Worm (Caenorhabditis elegans) whole organism, young adult: ENCODE results near the gene T07C12.10.
A peak's percentile ranks its signal among the peaks of the same experiment; 100 is the strongest.
"Not testable (repeated sequence)": the region's sequence is repeated elsewhere in the genome, so short reads cannot be mapped to it uniquely, and the experiment has no call there.

Experiments used
- B0019.2 ChIP-seq: fragments of 200-800 bp; sonication (Bioruptor generic); conservative IDR thresholded peaks from 2 replicates; pipeline ENCODE4 v1.3.6; 2022; ENCODE audit warnings: missing genetic modification reagents, missing genetic modification characterization, missing compliant biosample characterization
- F39B2.1 ChIP-seq: fragments of 200-800 bp; sonication (Bioruptor generic); IDR thresholded peaks from 2 replicates; pipeline ENCODE4 v1.3.6; 2022; ENCODE audit warnings: missing genetic modification reagents, missing genetic modification characterization, missing compliant biosample characterization
- F52B5.7 ChIP-seq: sonication (generic microtip); optimal IDR thresholded peaks from 2 replicates; lab custom pipeline; 2016; ENCODE audit warnings: mild to moderate bottlenecking, missing genetic modification characterization, missing compliant biosample characterization
- F57C9.4 ChIP-seq: sonication (generic microtip); optimal IDR thresholded peaks from 2 replicates; lab custom pipeline; 2017; ENCODE audit warnings: mild to moderate bottlenecking, missing genetic modification characterization, missing compliant biosample characterization
- T07F8.4 ChIP-seq: sonication (generic microtip); optimal IDR thresholded peaks from 2 replicates; lab custom pipeline; 2016; ENCODE audit warnings: mild to moderate bottlenecking, missing genetic modification characterization, moderate library complexity, missing compliant biosample characterization
- T26A5.8 ChIP-seq: sonication (generic microtip); optimal IDR thresholded peaks from 2 replicates; lab custom pipeline; 2016; ENCODE audit warnings: missing genetic modification characterization, missing compliant biosample characterization
- Y53F4B.3 ChIP-seq: fragments of 200-800 bp; sonication (Bioruptor generic); IDR thresholded peaks from 2 replicates; pipeline ENCODE4 v1.3.6; 2022; ENCODE audit warnings: missing genetic modification reagents, missing genetic modification characterization, missing compliant biosample characterization
- Y79H2A.3 ChIP-seq: fragments of 200-800 bp; sonication (Bioruptor generic); conservative IDR thresholded peaks from 2 replicates; pipeline ENCODE4 v1.3.6; 2022; ENCODE audit warnings: missing genetic modification reagents, missing genetic modification characterization, missing compliant biosample characterization
- Y95B8A.8 ChIP-seq: fragments of 200-800 bp; sonication (Bioruptor generic); IDR thresholded peaks from 2 replicates; pipeline ENCODE4 v1.3.6; 2022; ENCODE audit warnings: missing genetic modification reagents, missing genetic modification characterization, missing compliant biosample characterization
- aptf-3 ChIP-seq: fragments of 200-800 bp; sonication (Bioruptor generic); IDR thresholded peaks from 2 replicates; pipeline ENCODE4 v1.3.6; 2022; ENCODE audit warnings: missing genetic modification characterization, missing compliant biosample characterization
- attf-3 ChIP-seq: fragments of 200-800 bp; sonication (Bioruptor generic); conservative IDR thresholded peaks from 2 replicates; pipeline ENCODE4 v1.3.6; 2022; ENCODE audit warnings: missing genetic modification reagents, missing genetic modification characterization, missing compliant biosample characterization
- attf-5 ChIP-seq: fragments of 200-800 bp; sonication (Bioruptor generic); optimal IDR thresholded peaks from 2 replicates; lab custom pipeline; 2018; ENCODE audit warnings: mild to moderate bottlenecking, missing genetic modification characterization, missing compliant biosample characterization
- attf-6 ChIP-seq: fragments of 200-800 bp; sonication (Bioruptor generic); IDR thresholded peaks from 2 replicates; pipeline ENCODE4 v1.3.6; 2022; ENCODE audit warnings: missing genetic modification reagents, missing genetic modification characterization, missing compliant biosample characterization
- cebp-1 ChIP-seq, 2 experiments: fragments of 200-800 bp in 1 of 2; sonication (Bioruptor generic) in 1 of 2; sonication (generic microtip) in 1 of 2; IDR thresholded peaks in 1 of 2; optimal IDR thresholded peaks in 1 of 2; 2 replicates each; pipeline versions ENCODE4 v1.3.6 to Lab custom; 2017 to 2022; ENCODE audit warnings: missing compliant biosample characterization in 2 of 2, missing genetic modification characterization in 2 of 2, mild to moderate bottlenecking in 1 of 2, missing genetic modification reagents in 1 of 2, moderate library complexity in 1 of 2
- ceh-100 ChIP-seq: fragments of 200-800 bp; sonication (Bioruptor generic); IDR thresholded peaks from 2 replicates; pipeline ENCODE4 v1.3.6; 2022; ENCODE audit warnings: missing genetic modification reagents, missing genetic modification characterization, missing compliant biosample characterization
- ceh-58 ChIP-seq: fragments of 200-800 bp; sonication (Bioruptor generic); IDR thresholded peaks from 2 replicates; pipeline ENCODE4 v1.3.6; 2022; ENCODE audit warnings: missing genetic modification characterization, missing compliant biosample characterization
- chd-7 ChIP-seq: sonication (generic microtip); optimal IDR thresholded peaks from 2 replicates; lab custom pipeline; 2016; ENCODE audit warnings: mild to moderate bottlenecking, missing genetic modification characterization, moderate library complexity, missing compliant biosample characterization
- die-1 ChIP-seq: sonication (generic microtip); optimal IDR thresholded peaks from 2 replicates; lab custom pipeline; 2016; ENCODE audit warnings: missing genotype, mild to moderate bottlenecking, missing genetic modification characterization, missing compliant biosample characterization
- dox-1 ChIP-seq: fragments of 200-800 bp; sonication (Bioruptor generic); IDR thresholded peaks from 2 replicates; pipeline ENCODE4 v1.3.6; 2022; ENCODE audit warnings: missing genetic modification reagents, missing genetic modification characterization, missing compliant biosample characterization
- egrh-3 ChIP-seq: fragments of 200-800 bp; sonication (Bioruptor generic); IDR thresholded peaks from 2 replicates; pipeline ENCODE4 v1.3.6; 2022; ENCODE audit warnings: missing genetic modification reagents, missing genetic modification characterization, missing compliant biosample characterization
- ekl-4 ChIP-seq: fragments of 200-800 bp; sonication (Bioruptor generic); IDR thresholded peaks from 2 replicates; pipeline ENCODE4 v1.3.6; 2022; ENCODE audit warnings: missing genetic modification reagents, missing genetic modification characterization, missing compliant biosample characterization
- ets-4 ChIP-seq: fragments of 200-800 bp; sonication (Bioruptor generic); optimal IDR thresholded peaks from 2 replicates; lab custom pipeline; 2018; ENCODE audit warnings: mild to moderate bottlenecking, missing genetic modification characterization, missing compliant biosample characterization
- hlh-12 ChIP-seq: sonication (generic microtip); optimal IDR thresholded peaks from 2 replicates; lab custom pipeline; 2016; ENCODE audit warnings: missing genetic modification characterization, missing compliant biosample characterization
- hmg-1.2 ChIP-seq: fragments of 200-800 bp; sonication (Bioruptor generic); IDR thresholded peaks from 2 replicates; pipeline ENCODE4 v1.3.6; 2022; ENCODE audit warnings: missing genetic modification reagents, missing genetic modification characterization, missing compliant biosample characterization
- lin-35 ChIP-seq, 3 experiments: fragments of 150-350 bp in 2 of 3; sonication (generic microtip) in 1 of 3; optimal IDR thresholded peaks; 2 replicates each; lab custom pipeline; 2014 to 2018; ENCODE audit warnings: missing biosample characterization in 3 of 3, missing genetic modification characterization in 3 of 3, missing genetic modification reagents in 3 of 3
- lsl-1 ChIP-seq: fragments of 200-800 bp; sonication (Bioruptor generic); optimal IDR thresholded peaks from 2 replicates; lab custom pipeline; 2018; ENCODE audit warnings: mild to moderate bottlenecking, missing genetic modification characterization, moderate library complexity, missing compliant biosample characterization
- madf-3 ChIP-seq: fragments of 200-800 bp; sonication (Bioruptor generic); IDR thresholded peaks from 2 replicates; pipeline ENCODE4 v1.3.6; 2022; ENCODE audit warnings: missing genetic modification reagents, missing genetic modification characterization, missing compliant biosample characterization
- mxl-1 ChIP-seq: sonication (generic microtip); optimal IDR thresholded peaks from 2 replicates; lab custom pipeline; 2016; ENCODE audit warnings: missing genetic modification characterization, missing compliant biosample characterization
- rcor-1 ChIP-seq: fragments of 200-800 bp; sonication (Bioruptor generic); IDR thresholded peaks from 2 replicates; pipeline ENCODE4 v1.3.6; 2022; ENCODE audit warnings: missing genetic modification reagents, missing genetic modification characterization, missing compliant biosample characterization
- repo-1 ChIP-seq: sonication (generic microtip); optimal IDR thresholded peaks from 2 replicates; lab custom pipeline; 2017; ENCODE audit warnings: mild to moderate bottlenecking, missing genetic modification characterization, missing compliant biosample characterization
- snpc-1.1 ChIP-seq: sonication (generic microtip); optimal IDR thresholded peaks from 2 replicates; lab custom pipeline; 2017; ENCODE audit warnings: missing genetic modification characterization, mild to moderate bottlenecking, missing compliant biosample characterization, antibody characterized with exemption, moderate library complexity, missing genotype, missing genetic modification reagents; ENCODE audit not compliant: insufficient read depth
- snpc-3.4 ChIP-seq: sonication (generic microtip); optimal IDR thresholded peaks from 2 replicates; lab custom pipeline; 2017; ENCODE audit warnings: missing genetic modification characterization, mild to moderate bottlenecking, missing compliant biosample characterization, antibody characterized with exemption, moderate library complexity, missing genotype, missing genetic modification reagents
- snpc-4 ChIP-seq, 5 experiments: fragments of 150-350 bp in 1 of 5; sonication (generic microtip) in 4 of 5; optimal IDR thresholded peaks; 2 replicates each; lab custom pipeline; 2014 to 2018; ENCODE audit warnings: missing genetic modification characterization in 5 of 5, missing biosample characterization in 3 of 5, antibody characterized with exemption in 2 of 5, mild to moderate bottlenecking in 2 of 5, missing compliant biosample characterization in 2 of 5, missing genotype in 2 of 5, moderate library complexity in 2 of 5, missing genetic modification reagents in 1 of 5
- tbp1 ChIP-seq: fragments of 200-800 bp; sonication (Bioruptor generic); optimal IDR thresholded peaks from 2 replicates; lab custom pipeline; 2018; ENCODE audit warnings: mild to moderate bottlenecking, missing genetic modification characterization, missing compliant biosample characterization
- tlf-1 ChIP-seq: fragments of 200-800 bp; sonication (Bioruptor generic); optimal IDR thresholded peaks from 2 replicates; lab custom pipeline; 2018; ENCODE audit warnings: mild to moderate bottlenecking, missing genetic modification characterization, missing compliant biosample characterization
- unc-62 ChIP-seq: fragments of 150-350 bp; optimal IDR thresholded peaks from 2 replicates; lab custom pipeline; 2014; ENCODE audit warnings: missing biosample characterization, missing genetic modification reagents, missing genetic modification characterization
- ztf-25 ChIP-seq: fragments of 200-800 bp; sonication (Bioruptor generic); IDR thresholded peaks from 2 replicates; pipeline ENCODE4 v1.3.6; 2022; ENCODE audit warnings: missing genetic modification reagents, missing genetic modification characterization, missing compliant biosample characterization
- ztf-28 ChIP-seq: fragments of 200-800 bp; sonication (Bioruptor generic); IDR thresholded peaks from 2 replicates; pipeline ENCODE4 v1.3.6; 2022; ENCODE audit warnings: missing genetic modification reagents, missing genetic modification characterization, missing compliant biosample characterization
- ztf-3 ChIP-seq: fragments of 200-800 bp; sonication (Bioruptor generic); optimal IDR thresholded peaks from 2 replicates; lab custom pipeline; 2018; ENCODE audit warnings: mild to moderate bottlenecking, missing genetic modification characterization, missing compliant biosample characterization

Gene T07C12.10

DNA sequence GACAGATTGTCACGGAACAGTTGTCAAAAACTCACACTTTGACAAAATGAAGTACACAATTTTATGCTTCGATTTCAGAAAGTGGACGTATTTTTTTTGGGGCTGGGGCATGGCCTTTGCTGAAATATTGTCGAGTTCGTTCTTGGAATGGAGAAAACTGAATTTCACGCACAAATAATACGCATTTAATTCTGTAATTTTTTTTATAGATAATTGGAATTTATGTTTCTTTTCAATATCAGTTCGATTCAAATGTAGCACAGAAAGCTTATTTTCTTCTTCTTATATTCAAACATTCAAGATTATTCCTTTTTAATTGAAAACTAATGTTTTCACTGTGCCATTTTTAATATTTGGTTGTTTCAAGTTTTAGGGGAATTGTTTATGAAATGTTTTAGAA lies at the start of gene T07C12.10:
Gene T07C12.10 (minus strand): TSS at position 101 of the 400 bp plus-strand sequence.
- no peak for TF ChIP-seq ztf-28
- no peak for TF ChIP-seq Y53F4B.3
- no peak for TF ChIP-seq F39B2.1 (GFP tag; lab: Robert Waterston, UW)

ce11 chrV:10007484-10007883 lies 47.2 kb upstream of the T07C12.10 start:
- no peak for TF ChIP-seq madf-3 (GFP tag; lab: Robert Waterston, UW)
- TF ChIP-seq mxl-1: no peak
- no peak for TF ChIP-seq cebp-1 (GFP tag; IDR thresholded peaks at IDR 0.05; lab: Robert Waterston, UW)
- TF ChIP-seq cebp-1 (tag; optimal IDR thresholded peaks at IDR 0.05; lab: Kevin White, UChicago): peak; percentile 14
- TF ChIP-seq ekl-4 (GFP tag; lab: Robert Waterston, UW): no peak
- no peak for TF ChIP-seq lin-35 (GFP tag; optimal IDR thresholded peaks at IDR 0.05; lab: Kevin White, UChicago)

- no peak for TF ChIP-seq hlh-12 (tag; lab: Kevin White, UChicago)
- no peak for TF ChIP-seq Y95B8A.8 (GFP tag; lab: Robert Waterston, UW)
- no peak for TF ChIP-seq die-1 (tag; lab: Kevin White, UChicago)
- TF ChIP-seq tbp1 (GFP tag; lab: Kevin White, UChicago): no peak
- no peak for TF ChIP-seq ztf-25
- no peak for TF ChIP-seq ceh-100 (GFP tag; lab: Robert Waterston, UW)
- TF ChIP-seq chd-7 (tag; lab: Kevin White, UChicago): no peak
- TF ChIP-seq tlf-1 (GFP tag; lab: Kevin White, UChicago): no peak
- TF ChIP-seq aptf-3 (GFP tag; lab: Robert Waterston, UW): no peak
- TF ChIP-seq F57C9.4: no peak
- no peak for TF ChIP-seq attf-3 (GFP tag; lab: Robert Waterston, UW)
- no peak for TF ChIP-seq dox-1
- no peak for TF ChIP-seq B0019.2 (GFP tag; lab: Robert Waterston, UW)
- TF ChIP-seq ets-4 (GFP tag; lab: Kevin White, UChicago): no peak
- no peak for TF ChIP-seq madf-3 (GFP tag; lab: Robert Waterston, UW)
- no peak for TF ChIP-seq snpc-1.1 (tag; lab: Kevin White, UChicago)
Measured at ce11 chrV:10006374-10006773, 46.1 kb upstream of the T07C12.10 start.

DNA sequence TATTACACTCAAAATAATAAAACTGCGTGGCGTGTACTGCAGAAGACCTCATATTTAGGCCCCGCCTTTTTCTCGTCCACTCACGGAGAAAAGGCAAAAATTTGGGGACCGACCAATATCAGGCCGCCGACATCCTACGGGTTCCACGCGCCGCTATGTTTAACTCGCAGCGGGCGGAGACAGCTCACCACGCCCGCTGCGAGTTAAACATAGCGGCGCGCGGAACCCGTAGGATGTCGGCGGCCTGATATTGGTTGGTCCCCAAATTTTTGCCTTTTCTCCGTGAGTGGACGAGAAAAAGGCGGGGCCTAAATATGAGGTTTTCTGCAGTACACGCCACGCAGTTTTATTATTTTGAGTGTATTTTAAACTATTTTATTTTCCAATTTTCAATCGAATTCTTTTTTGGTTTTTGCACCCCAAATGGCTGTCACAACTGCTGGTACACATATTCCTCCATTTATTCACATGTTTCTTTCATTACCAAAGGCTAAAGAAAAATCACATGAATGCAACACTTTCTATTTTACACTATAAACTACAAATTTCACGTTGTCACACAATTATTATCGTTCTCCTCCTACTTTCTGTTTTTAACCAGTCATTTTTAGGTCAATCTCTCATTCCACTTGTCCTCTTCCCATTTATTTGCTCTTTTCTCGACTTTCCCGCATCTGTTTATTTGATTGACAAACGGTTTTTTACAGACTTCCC lies 43.9 kb upstream of the T07C12.10 start, which contains the start of gene uda-1:
Gene uda-1 (plus strand): TSS at position 708 of the 714 bp plus-strand sequence.
- 0 out of 2 replicates have a peak, but pooled peaks have one; percentile 34 for TF ChIP-seq rcor-1 (GFP tag; lab: Robert Waterston, UW)
- not testable (repeated sequence) for TF ChIP-seq snpc-4 (GFP tag; optimal IDR thresholded peaks at IDR 0.05; lab: Kevin White, UChicago)
- peak in 3 of 4 experiments; percentile 42 to 95 (median 92) for TF ChIP-seq snpc-4 (tag; optimal IDR thresholded peaks at IDR 0.05; lab: Kevin White, UChicago)
- peak; percentile 76 for TF ChIP-seq snpc-1.1 (tag; lab: Kevin White, UChicago)
- TF ChIP-seq hmg-1.2 (GFP tag; lab: Robert Waterston, UW): peak; percentile 57
- TF ChIP-seq, all 124 proteins: peak for 4; not testable (repeated sequence) for 120

DNA sequence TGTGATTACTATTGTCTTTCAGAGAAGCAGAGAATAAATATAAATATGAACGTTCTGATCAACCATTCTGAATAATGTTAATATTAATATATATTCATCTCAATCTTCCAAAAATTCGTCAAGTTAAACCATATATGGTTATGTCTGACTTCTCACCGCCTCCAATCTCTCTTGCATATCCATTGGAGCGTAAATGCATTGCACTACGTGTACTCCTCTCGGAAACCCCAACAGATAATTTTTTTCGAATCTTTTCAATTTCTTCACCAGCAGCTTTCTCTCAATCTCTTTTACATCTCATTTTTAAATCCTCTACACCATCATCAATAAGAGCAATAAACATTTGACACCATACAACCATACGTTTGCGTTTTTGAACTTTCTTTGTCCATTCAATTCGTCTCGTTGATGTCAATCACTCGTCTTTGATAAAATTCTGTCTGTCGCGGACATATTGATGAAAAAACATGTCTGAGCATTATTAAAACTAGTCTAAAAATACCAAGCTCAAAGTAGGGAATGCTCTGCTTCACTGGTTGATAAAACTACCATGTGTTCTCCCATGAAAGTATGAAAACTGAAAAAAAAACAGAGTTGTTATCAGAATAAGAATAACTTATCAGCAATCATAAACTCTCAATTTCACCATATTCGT lies 43.2 kb upstream of the T07C12.10 start:
- peak; percentile 63 for TF ChIP-seq unc-62 (GFP tag; lab: Kevin White, UChicago)
- peak; percentile 73 for TF ChIP-seq snpc-3.4 (tag; lab: Kevin White, UChicago)
- no peak for TF ChIP-seq B0019.2 (GFP tag; lab: Robert Waterston, UW)
- TF ChIP-seq ceh-58: no peak
- no peak for TF ChIP-seq attf-5
- no peak for TF ChIP-seq egrh-3
- TF ChIP-seq Y79H2A.3 (GFP tag; lab: Robert Waterston, UW): no peak
- TF ChIP-seq ztf-3 (GFP tag; lab: Kevin White, UChicago): no peak
- TF ChIP-seq repo-1 (tag; lab: Kevin White, UChicago): no peak
- no peak for TF ChIP-seq T07F8.4 (tag; lab: Kevin White, UChicago)
- no peak for TF ChIP-seq F52B5.7 (tag; lab: Kevin White, UChicago)
- TF ChIP-seq F39B2.1 (GFP tag; lab: Robert Waterston, UW): no peak
- no peak for TF ChIP-seq T26A5.8 (tag; lab: Kevin White, UChicago)
- TF ChIP-seq lsl-1: peak; percentile 42
- no peak for TF ChIP-seq attf-6 (GFP tag; lab: Robert Waterston, UW)
